Fruit fly (Drosophila melanogaster) whole organism, embryonic: Measurements from ENCODE around the gene CG31041.

Experiments used
- CG10654 ChIP-seq: fragments of 200-800 bp; sonication (Bioruptor generic); optimal IDR thresholded peaks from 2 replicates; lab custom pipeline; 2016; ENCODE audit warnings: missing biosample characterization, missing genetic modification characterization
- CG11504 ChIP-seq: fragments of 200-800 bp; sonication (Bioruptor generic); optimal IDR thresholded peaks from 3 replicates; lab custom pipeline; 2019; ENCODE audit warnings: missing biosample characterization, mild to moderate bottlenecking, missing genetic modification characterization, moderate library complexity
- CG12219 ChIP-seq: fragments of 200-800 bp; sonication (Bioruptor generic); optimal IDR thresholded peaks from 3 replicates; lab custom pipeline; 2018; ENCODE audit warnings: missing biosample characterization, mild to moderate bottlenecking, missing genetic modification characterization
- CG13296 ChIP-seq: fragments of 200-800 bp; sonication (Bioruptor generic); optimal IDR thresholded peaks from 3 replicates; lab custom pipeline; 2018; ENCODE audit warnings: missing biosample characterization, mild to moderate bottlenecking, missing genetic modification characterization
- CG14441 ChIP-seq: fragments of 200-800 bp; sonication (Bioruptor generic); IDR thresholded peaks from 2 replicates; pipeline ENCODE4 v1.3.6; 2022; ENCODE audit warnings: missing biosample characterization, missing genetic modification characterization
- CG14710 ChIP-seq: fragments of 200-800 bp; sonication (Bioruptor generic); optimal IDR thresholded peaks from 3 replicates; lab custom pipeline; 2019; ENCODE audit warnings: missing biosample characterization, mild to moderate bottlenecking, missing genetic modification characterization, moderate library complexity
- CG15696 ChIP-seq: fragments of 200-800 bp; sonication (Bioruptor generic); optimal IDR thresholded peaks from 2 replicates; lab custom pipeline; 2019; ENCODE audit warnings: missing biosample characterization, mild to moderate bottlenecking, missing genetic modification characterization, moderate library complexity
- CG16779 ChIP-seq: fragments of 200-800 bp; sonication (Bioruptor generic); IDR thresholded peaks from 2 replicates; pipeline ENCODE4 v1.3.6; 2022; ENCODE audit warnings: missing biosample characterization, missing genetic modification characterization
- CG6272 ChIP-seq: fragments of 200-800 bp; sonication (Bioruptor generic); IDR thresholded peaks from 2 replicates; pipeline ENCODE4 v1.3.6; 2022; ENCODE audit warnings: missing biosample characterization, missing genetic modification characterization
- CG7556 ChIP-seq: fragments of 200-800 bp; sonication (Bioruptor generic); optimal IDR thresholded peaks from 2 replicates; lab custom pipeline; 2017; ENCODE audit warnings: missing biosample characterization, mild to moderate bottlenecking, missing genetic modification characterization
- CG7839 ChIP-seq: fragments of 200-800 bp; sonication (Bioruptor generic); optimal IDR thresholded peaks from 3 replicates; lab custom pipeline; 2018; ENCODE audit warnings: missing biosample characterization, mild to moderate bottlenecking, missing genetic modification characterization, moderate library complexity
- CG7987 ChIP-seq: fragments of 200-800 bp; sonication (Bioruptor generic); optimal IDR thresholded peaks from 2 replicates; lab custom pipeline; 2018; ENCODE audit warnings: missing biosample characterization, mild to moderate bottlenecking, missing genetic modification characterization, moderate library complexity
- CG8924 ChIP-seq: fragments of 200-800 bp; optimal IDR thresholded peaks from 3 replicates; lab custom pipeline; 2019; ENCODE audit warnings: missing biosample characterization, mild to moderate bottlenecking, missing genetic modification characterization, moderate library complexity
- CG9817 ChIP-seq: fragments of 200-800 bp; sonication (Bioruptor generic); optimal IDR thresholded peaks from 2 replicates; lab custom pipeline; 2018; ENCODE audit warnings: missing biosample characterization, mild to moderate bottlenecking, missing genetic modification characterization, moderate library complexity
- CG9932 ChIP-seq: fragments of 200-800 bp; sonication (Bioruptor generic); IDR thresholded peaks from 2 replicates; pipeline ENCODE4 v1.3.6; 2022; ENCODE audit warnings: missing biosample characterization, missing genetic modification characterization
- CHES-1-like ChIP-seq: fragments of 200-800 bp; sonication (Bioruptor generic); optimal IDR thresholded peaks from 2 replicates; lab custom pipeline; 2016; ENCODE audit warnings: missing biosample characterization, missing genetic modification characterization
- CrebB ChIP-seq: fragments of 200-800 bp; sonication (Bioruptor generic); optimal IDR thresholded peaks from 3 replicates; lab custom pipeline; 2018; ENCODE audit warnings: missing biosample characterization, mild to moderate bottlenecking, missing genetic modification characterization
- Deaf1 ChIP-seq: fragments of 200-800 bp; optimal IDR thresholded peaks from 3 replicates; lab custom pipeline; 2019; ENCODE audit warnings: missing biosample characterization, mild to moderate bottlenecking, missing genetic modification characterization, moderate library complexity
- Dek ChIP-seq: fragments of 200-800 bp; sonication (Bioruptor generic); optimal IDR thresholded peaks from 3 replicates; lab custom pipeline; 2019; ENCODE audit warnings: missing biosample characterization, mild to moderate bottlenecking, missing genetic modification characterization, moderate library complexity
- H2.0 ChIP-seq: fragments of 200-800 bp; sonication (Bioruptor generic); IDR thresholded peaks from 2 replicates; pipeline ENCODE4 v1.3.6; 2022; ENCODE audit warnings: missing biosample characterization, missing genetic modification characterization
- HLH54F ChIP-seq: fragments of 200-800 bp; sonication (Bioruptor generic); optimal IDR thresholded peaks from 3 replicates; lab custom pipeline; 2016; ENCODE audit warnings: missing biosample characterization, missing genetic modification characterization
- Hmr ChIP-seq: fragments of 200-800 bp; sonication (Bioruptor generic); optimal IDR thresholded peaks from 3 replicates; lab custom pipeline; 2017; ENCODE audit warnings: mild to moderate bottlenecking, missing biosample characterization, missing genetic modification reagents, missing genetic modification characterization
- Hr39 ChIP-seq: fragments of >200 bp; optimal IDR thresholded peaks from 2 replicates; lab custom pipeline; 2017
- Hsf ChIP-seq: fragments of 200-800 bp; sonication (Bioruptor generic); optimal IDR thresholded peaks from 3 replicates; lab custom pipeline; 2016; ENCODE audit warnings: missing biosample characterization, missing genetic modification characterization
- MTF-1 ChIP-seq: fragments of 200-800 bp; sonication (Bioruptor generic); optimal IDR thresholded peaks from 2 replicates; lab custom pipeline; 2018; ENCODE audit warnings: missing biosample characterization, mild to moderate bottlenecking, missing genetic modification characterization, borderline replicate concordance
- Med ChIP-seq: fragments of 200-800 bp; sonication (Bioruptor generic); peaks from one replicate; lab custom pipeline; 2016; ENCODE audit warnings: missing biosample characterization, missing genetic modification characterization, mild to moderate bottlenecking, inconsistent platforms, moderate library complexity
- Neu2 ChIP-seq: fragments of 200-800 bp; sonication (Bioruptor generic); optimal IDR thresholded peaks from 3 replicates; lab custom pipeline; 2016; ENCODE audit warnings: missing biosample characterization, missing genetic modification characterization, borderline replicate concordance
- Sin3A ChIP-seq: fragments of >200 bp; optimal IDR thresholded peaks from 2 replicates; lab custom pipeline; 2018
- Sox102F ChIP-seq: fragments of 200-800 bp; sonication (Bioruptor generic); optimal IDR thresholded peaks from 2 replicates; lab custom pipeline; 2018; ENCODE audit warnings: missing biosample characterization, mild to moderate bottlenecking, missing genetic modification characterization, moderate library complexity
- Spps ChIP-seq: fragments of 200-800 bp; sonication (Bioruptor generic); optimal IDR thresholded peaks from 2 replicates; lab custom pipeline; 2018; ENCODE audit warnings: missing biosample characterization, mild to moderate bottlenecking, missing genetic modification characterization
- Xbp1 ChIP-seq: fragments of 200-800 bp; sonication (Bioruptor generic); optimal IDR thresholded peaks from 3 replicates; lab custom pipeline; 2016; ENCODE audit warnings: missing biosample characterization, mild to moderate bottlenecking, missing genetic modification characterization
- al ChIP-seq: fragments of 200-800 bp; sonication (Bioruptor generic); IDR thresholded peaks from 2 replicates; pipeline ENCODE4 v1.3.6; 2022; ENCODE audit warnings: missing biosample characterization, missing genetic modification characterization
- bowl ChIP-seq: fragments of 200-800 bp; sonication (Bioruptor generic); IDR thresholded peaks from 2 replicates; pipeline ENCODE4 v1.3.6; 2022; ENCODE audit warnings: missing biosample characterization, missing genetic modification characterization
- chm ChIP-seq: fragments of 200-800 bp; sonication (Bioruptor generic); IDR thresholded peaks from 2 replicates; pipeline ENCODE4 v1.3.6; 2022; ENCODE audit warnings: missing biosample characterization, missing genetic modification characterization
- croc ChIP-seq: fragments of 200-800 bp; sonication (Bioruptor generic); conservative IDR thresholded peaks from 3 replicates; pipeline ENCODE4 v1.3.6; 2022; ENCODE audit warnings: missing biosample characterization, missing genetic modification characterization
- dysf ChIP-seq: fragments of 200-800 bp; sonication (Bioruptor generic); IDR thresholded peaks from 3 replicates; pipeline ENCODE4 v1.3.6; 2022; ENCODE audit warnings: missing biosample characterization, missing genetic modification characterization
- gcm ChIP-seq: fragments of 200-800 bp; sonication (Bioruptor generic); optimal IDR thresholded peaks from 2 replicates; lab custom pipeline; 2019; ENCODE audit warnings: missing biosample characterization, mild to moderate bottlenecking, missing genetic modification characterization, moderate library complexity
- gsb-n ChIP-seq: fragments of 200-800 bp; sonication (Bioruptor generic); optimal IDR thresholded peaks from 3 replicates; lab custom pipeline; 2018; ENCODE audit warnings: missing biosample characterization, mild to moderate bottlenecking, missing genetic modification characterization
- her ChIP-seq: fragments of 200-800 bp; sonication (Bioruptor generic); optimal IDR thresholded peaks from 2 replicates; lab custom pipeline; 2016; ENCODE audit warnings: missing biosample characterization, missing genetic modification characterization
- hth ChIP-seq: fragments of >200 bp; optimal IDR thresholded peaks from 2 replicates; lab custom pipeline; 2017; ENCODE audit warnings: inconsistent platforms
- ken ChIP-seq: fragments of 200-800 bp; sonication (Bioruptor generic); IDR thresholded peaks from 3 replicates; pipeline ENCODE4 v1.3.6; 2022; ENCODE audit warnings: missing biosample characterization, missing genetic modification characterization
- lilli ChIP-seq: fragments of 200-800 bp; sonication (Bioruptor generic); optimal IDR thresholded peaks from 3 replicates; lab custom pipeline; 2016; ENCODE audit warnings: missing biosample characterization, missing genetic modification characterization
- lov ChIP-seq, 2 experiments: fragments of 200-800 bp in 1 of 2; fragments of >200 bp in 1 of 2; sonication (Bioruptor generic) in 1 of 2; IDR thresholded peaks in 1 of 2; optimal IDR thresholded peaks in 1 of 2; 2 replicates in 1 of 2; 3 replicates in 1 of 2; pipeline versions ENCODE4 v1.3.6 to Lab custom; 2017 to 2022; ENCODE audit warnings: missing biosample characterization in 1 of 2, missing genetic modification characterization in 1 of 2
- nmo ChIP-seq: fragments of 200-800 bp; sonication (Bioruptor generic); optimal IDR thresholded peaks from 2 replicates; lab custom pipeline; 2018; ENCODE audit warnings: missing biosample characterization, mild to moderate bottlenecking, missing genetic modification characterization, moderate library complexity
- pb ChIP-seq: fragments of 200-800 bp; sonication (Bioruptor generic); optimal IDR thresholded peaks from 3 replicates; lab custom pipeline; 2016; ENCODE audit warnings: missing biosample characterization, missing genetic modification characterization
- pnt ChIP-seq: fragments of 200-800 bp; sonication (Bioruptor generic); optimal IDR thresholded peaks from 3 replicates; lab custom pipeline; 2016; ENCODE audit warnings: missing biosample characterization, missing genetic modification characterization
- pros ChIP-seq: fragments of 200-800 bp; sonication (Bioruptor generic); optimal IDR thresholded peaks from 3 replicates; lab custom pipeline; 2019; ENCODE audit warnings: missing biosample characterization, mild to moderate bottlenecking, missing genetic modification characterization, moderate library complexity
- row ChIP-seq: fragments of 200-800 bp; sonication (Bioruptor generic); IDR thresholded peaks from 3 replicates; pipeline ENCODE4 v1.3.6; 2022; ENCODE audit warnings: missing biosample characterization, missing genetic modification characterization
- sisA ChIP-seq: fragments of 200-800 bp; sonication (Bioruptor generic); IDR thresholded peaks from 2 replicates; pipeline ENCODE4 v1.3.6; 2022; ENCODE audit warnings: missing biosample characterization, missing genetic modification characterization
- sr ChIP-seq: fragments of 200-800 bp; sonication (Bioruptor generic); IDR thresholded peaks from 3 replicates; pipeline ENCODE4 v1.3.6; 2022; ENCODE audit warnings: missing biosample characterization, missing genetic modification characterization
- tio ChIP-seq: fragments of 200-800 bp; sonication (Bioruptor generic); optimal IDR thresholded peaks from 2 replicates; lab custom pipeline; 2017; ENCODE audit warnings: missing biosample characterization, missing genetic modification characterization, inconsistent platforms
- wdn ChIP-seq: fragments of 200-800 bp; sonication (Bioruptor generic); IDR thresholded peaks from 2 replicates; pipeline ENCODE4 v1.3.6; 2022; ENCODE audit warnings: missing biosample characterization, missing genetic modification characterization

Gene CG31041

dm6 chr3R:29625883-29626282 is 35.2 kb upstream of the CG31041 start (continued):
- TF ChIP-seq MTF-1 (GFP tag; lab: Kevin White, UChicago) (no peak), CG7556 (GFP tag; lab: Kevin White, UChicago) (peak; percentile 43), Deaf1 (tag; lab: Kevin White, UChicago) (peak; percentile 11), nmo (GFP tag; lab: Kevin White, UChicago) (peak; percentile 0), CG7839 (tag; lab: Kevin White, UChicago) (peak; percentile 64), CG15696 (tag; lab: Kevin White, UChicago) (no peak), al (GFP tag; lab: Robert Waterston, UW) (no peak), CrebB (tag; lab: Kevin White, UChicago) (no peak), lilli (GFP tag; lab: Kevin White, UChicago) (peak; percentile 33), chm (peak; percentile 57), bowl (GFP tag; lab: Robert Waterston, UW) (no peak), Dek (tag; lab: Kevin White, UChicago) (peak; percentile 15), tio (GFP tag; lab: Kevin White, UChicago) (peak; percentile 18), Hsf (GFP tag; lab: Kevin White, UChicago) (peak; percentile 22), sr (GFP tag; lab: Robert Waterston, UW) (no peak), Sin3A (lab: Kevin White, UChicago) (no peak), row (GFP tag; lab: Robert Waterston, UW) (peak; percentile 59), CG9817 (tag; lab: Kevin White, UChicago) (peak; percentile 28), H2.0 (no peak), CG14710 (tag; lab: Kevin White, UChicago) (peak; percentile 8), HLH54F (GFP tag; lab: Kevin White, UChicago) (no peak), Spps (tag; lab: Kevin White, UChicago) (no peak), wdn (no peak), CG7987 (GFP tag; lab: Kevin White, UChicago) (no peak), CG13296 (GFP tag; lab: Kevin White, UChicago) (peak; percentile 16), croc (GFP tag; lab: Robert Waterston, UW) (no peak; the same call in 2 of the 3 replicates), pnt (GFP tag; lab: Kevin White, UChicago) (no peak), gsb-n (tag; lab: Kevin White, UChicago) (no peak), CG16779 (GFP tag; lab: Robert Waterston, UW) (no peak), dysf (peak; percentile 48; the same call in 1 of the 3 replicates), CG10654 (GFP tag; lab: Kevin White, UChicago) (no peak), Sox102F (GFP tag; lab: Kevin White, UChicago) (peak; percentile 59), CG14441 (no peak), pros (GFP tag; lab: Kevin White, UChicago) (no peak), ken (GFP tag; lab: Robert Waterston, UW) (0 out of 3 replicates have a peak, but pooled peaks have one; percentile 21), CG9932 (GFP tag; lab: Robert Waterston, UW) (no peak), Hr39 (no peak), Med (peak; percentile 81), lov (optimal IDR thresholded peaks at IDR 0.05; lab: Kevin White, UChicago) (no peak), lov (GFP tag; IDR thresholded peaks at IDR 0.05; lab: Robert Waterston, UW) (0 out of 3 replicates have a peak, but pooled peaks have one; percentile 19), CG12219 (GFP tag; lab: Kevin White, UChicago) (no peak), CG6272 (GFP tag; lab: Robert Waterston, UW) (no peak), CG11504 (peak; percentile 58), pb (GFP tag; lab: Kevin White, UChicago) (no peak), sisA (peak; percentile 33; the same call in 1 of the 2 replicates), her (GFP tag; lab: Kevin White, UChicago) (no peak), Xbp1 (GFP tag; lab: Kevin White, UChicago) (peak; percentile 37), CG8924 (tag; lab: Kevin White, UChicago) (peak; percentile 3), hth (lab: Kevin White, UChicago) (no peak), Hmr (GFP tag; lab: Kevin White, UChicago) (peak; percentile 57), CHES-1-like (GFP tag; lab: Kevin White, UChicago) (no peak), Neu2 (GFP tag; lab: Kevin White, UChicago) (no peak), gcm (GFP tag; lab: Kevin White, UChicago) (no peak)
